Worm (Caenorhabditis elegans): ENCODE data around the gene C29A12.22.

DNA sequence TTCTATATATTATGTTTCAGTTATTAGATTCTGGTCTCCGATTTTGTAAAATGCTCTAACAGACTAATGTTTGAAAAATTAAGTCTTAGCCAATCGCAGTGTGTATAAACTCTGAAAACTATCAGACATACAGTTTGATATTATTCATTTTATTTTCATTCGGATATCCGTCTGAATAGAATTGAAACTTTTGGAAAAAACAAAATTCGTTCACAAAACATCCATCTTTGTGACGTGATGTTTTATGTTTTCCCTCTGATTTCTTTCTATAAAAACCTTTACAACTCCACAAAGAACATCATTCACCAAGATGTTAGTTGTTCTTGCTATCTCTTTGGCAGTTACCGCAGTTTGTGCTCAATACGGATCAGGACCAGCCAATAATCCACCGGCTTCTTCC is 18.4 kb upstream of the C29A12.22 start, which contains the start of gene ule-3:
- TF ChIP-seq ztf-11 (tag; optimal IDR thresholded peaks at IDR 0.05) (no peak), ceh-16 (tag; optimal IDR thresholded peaks at IDR 0.05) (no peak), ama-1 (optimal IDR thresholded peaks at IDR 0.05) (no peak), tbx-2 (tag; optimal IDR thresholded peaks at IDR 0.05) (no peak), ceh-82 (tag; optimal IDR thresholded peaks at IDR 0.05) (no peak), snpc-4 (tag; optimal IDR thresholded peaks at IDR 0.05) (no peak), fos-1 (tag; optimal IDR thresholded peaks at IDR 0.05) (no peak), nhr-25 (tag; optimal IDR thresholded peaks at IDR 0.05) (no peak), nhr-76 (tag; optimal IDR thresholded peaks at IDR 0.05) (no peak), unc-62 (GFP tag; optimal IDR thresholded peaks at IDR 0.05) (no peak)

All from whole organism, L3 larva.